Worm (Caenorhabditis elegans) whole organism, L3 larva: ENCODE results near the gene swp-1.

Experiments
- nhr-237 ChIP-seq: fragments of 150-350 bp; optimal IDR thresholded peaks from 2 replicates; lab custom pipeline; 2014; ENCODE audit warnings: missing biosample characterization, missing genetic modification characterization
- skn-1 ChIP-seq: fragments of 150-350 bp; optimal IDR thresholded peaks from 2 replicates; lab custom pipeline; 2014; ENCODE audit warnings: missing biosample characterization, missing genetic modification characterization
- tbx-2 ChIP-seq: sonication (generic microtip); optimal IDR thresholded peaks from 2 replicates; lab custom pipeline; 2016; ENCODE audit warnings: mild to moderate bottlenecking, missing genetic modification characterization, missing compliant biosample characterization
- ztf-11 ChIP-seq: fragments of 150-350 bp; optimal IDR thresholded peaks from 2 replicates; lab custom pipeline; 2014; ENCODE audit warnings: missing biosample characterization, missing genetic modification characterization

ce11 chrIII:5734905-5735304 lies 29.6 kb upstream of the swp-1 start, which contains the start of gene B0244.10:
- no peak for TF ChIP-seq tbx-2 (tag; lab: Kevin White, UChicago)
- no peak for TF ChIP-seq nhr-237
- TF ChIP-seq ztf-11 (tag; lab: Kevin White, UChicago), result no peak
- TF ChIP-seq skn-1 (tag; lab: Kevin White, UChicago), result no peak
